Fruit fly (Drosophila melanogaster): ENCODE data around the gene Sf3a2.

The Sf3a2 gene

dm6 chr3L:12831290-12831952 lies 17.6 kb upstream of the Sf3a2 start (continued):
- TF ChIP-seq Sox15 (GFP tag; optimal IDR thresholded peaks at IDR 0.05) (peak; percentile 60), dsx (GFP tag; optimal IDR thresholded peaks at IDR 0.05; ENCODE audit: poor library complexity, severe bottlenecking) (no peak), net (GFP tag; optimal IDR thresholded peaks at IDR 0.05) (peak; percentile 72), CG7368 (GFP tag; optimal IDR thresholded peaks at IDR 0.05) (peak; percentile 64), Ets96B (tag; optimal IDR thresholded peaks at IDR 0.05) (peak; percentile 75), Eip78C (GFP tag) (peak; percentile 95), lz (GFP tag; optimal IDR thresholded peaks at IDR 0.05) (peak; percentile 64), CG10631 (GFP tag; optimal IDR thresholded peaks at IDR 0.05) (peak; percentile 71), CG1621 (tag; optimal IDR thresholded peaks at IDR 0.05) (peak; percentile 66)

dm6 chr3L:12830416-12830815 lies 16.6 kb upstream of the Sf3a2 start:
- TF ChIP-seq esn (GFP tag; optimal IDR thresholded peaks at IDR 0.05) (no peak), Hr4 (GFP tag; optimal IDR thresholded peaks at IDR 0.05) (no peak), CG10631 (GFP tag; optimal IDR thresholded peaks at IDR 0.05) (no peak), ss (GFP tag; optimal IDR thresholded peaks at IDR 0.05) (no peak), CG15336 (GFP tag; IDR thresholded peaks at IDR 0.05) (no peak), cyc (GFP tag; optimal IDR thresholded peaks at IDR 0.05) (no peak), OdsH (GFP tag; optimal IDR thresholded peaks at IDR 0.05) (no peak), Eip75B (GFP tag; optimal IDR thresholded peaks at IDR 0.05) (no peak), svp (GFP tag) (no peak)

- TF ChIP-seq CG34406 (GFP tag; optimal IDR thresholded peaks at IDR 0.05) = no peak
- no peak for TF ChIP-seq dac (GFP tag; optimal IDR thresholded peaks at IDR 0.05)
- no peak for TF ChIP-seq Lpt (GFP tag; optimal IDR thresholded peaks at IDR 0.05)
- no peak for TF ChIP-seq CG1621 (tag; optimal IDR thresholded peaks at IDR 0.05)
- TF ChIP-seq CG6163 (GFP tag; IDR thresholded peaks at IDR 0.05) = no peak
- no peak for TF ChIP-seq CG6792 (GFP tag; optimal IDR thresholded peaks at IDR 0.05)
- TF ChIP-seq Sox15 (GFP tag; optimal IDR thresholded peaks at IDR 0.05) = no peak
Measured at dm6 chr3L:12828532-12828931, 14.7 kb upstream of the Sf3a2 start.

dm6 chr3L:12827705-12828104 lies 13.9 kb upstream of the Sf3a2 start:
- TF ChIP-seq svp (GFP tag) (no peak), OdsH (GFP tag; optimal IDR thresholded peaks at IDR 0.05) (no peak), CG6163 (GFP tag; IDR thresholded peaks at IDR 0.05) (no peak), CG15336 (GFP tag; IDR thresholded peaks at IDR 0.05) (no peak), Gug (GFP tag; IDR thresholded peaks at IDR 0.05) (no peak), Lpt (GFP tag; optimal IDR thresholded peaks at IDR 0.05) (no peak), Hr39 (GFP tag; optimal IDR thresholded peaks at IDR 0.05) (no peak), fd85E (GFP tag; optimal IDR thresholded peaks at IDR 0.05) (no peak), CG3032 (tag; optimal IDR thresholded peaks at IDR 0.05) (no peak), CG3919 (GFP tag; optimal IDR thresholded peaks at IDR 0.05) (no peak), lz (GFP tag; optimal IDR thresholded peaks at IDR 0.05) (no peak), CG11294 (GFP tag; IDR thresholded peaks at IDR 0.05) (no peak), CG6276 (GFP tag; optimal IDR thresholded peaks at IDR 0.05) (no peak), CG4318 (GFP tag; optimal IDR thresholded peaks at IDR 0.05) (no peak), dsx (GFP tag; optimal IDR thresholded peaks at IDR 0.05; ENCODE audit: poor library complexity, severe bottlenecking) (no peak)

dm6 chr3L:12815756-12816155 lies 1.9 kb upstream of the Sf3a2 start:
- peak; percentile 11; the same call in 1 of the 2 replicates for TF ChIP-seq CG15336 (GFP tag; IDR thresholded peaks at IDR 0.05)
- no peak for TF ChIP-seq CG11294 (GFP tag; IDR thresholded peaks at IDR 0.05)
- no peak for TF ChIP-seq CG6854 (GFP tag; optimal IDR thresholded peaks at IDR 0.05)

dm6 chr3L:12814806-12815205 lies 987 bp upstream of the Sf3a2 start:
- TF ChIP-seq Ets96B (tag; optimal IDR thresholded peaks at IDR 0.05) (no peak), CG7368 (GFP tag; optimal IDR thresholded peaks at IDR 0.05) (no peak), esn (GFP tag; optimal IDR thresholded peaks at IDR 0.05) (no peak), Lpt (GFP tag; optimal IDR thresholded peaks at IDR 0.05) (no peak), spab (GFP tag; optimal IDR thresholded peaks at IDR 0.05) (no peak), CG11762 (GFP tag; optimal IDR thresholded peaks at IDR 0.05; ENCODE audit: insufficient read depth) (no peak), ss (GFP tag; optimal IDR thresholded peaks at IDR 0.05) (no peak), acj6 (GFP tag; optimal IDR thresholded peaks at IDR 0.05) (no peak), CG32006 (GFP tag; optimal IDR thresholded peaks at IDR 0.05) (no peak), Gug (GFP tag; IDR thresholded peaks at IDR 0.05) (no peak), Sox15 (GFP tag; optimal IDR thresholded peaks at IDR 0.05) (no peak), CG6808 (GFP tag; optimal IDR thresholded peaks at IDR 0.05) (no peak)
